Fruit fly (Drosophila melanogaster): ENCODE measurements around the gene CG31415.
A peak's percentile ranks its signal among the peaks of the same experiment; 100 is the strongest.

Gene CG31415

DNA sequence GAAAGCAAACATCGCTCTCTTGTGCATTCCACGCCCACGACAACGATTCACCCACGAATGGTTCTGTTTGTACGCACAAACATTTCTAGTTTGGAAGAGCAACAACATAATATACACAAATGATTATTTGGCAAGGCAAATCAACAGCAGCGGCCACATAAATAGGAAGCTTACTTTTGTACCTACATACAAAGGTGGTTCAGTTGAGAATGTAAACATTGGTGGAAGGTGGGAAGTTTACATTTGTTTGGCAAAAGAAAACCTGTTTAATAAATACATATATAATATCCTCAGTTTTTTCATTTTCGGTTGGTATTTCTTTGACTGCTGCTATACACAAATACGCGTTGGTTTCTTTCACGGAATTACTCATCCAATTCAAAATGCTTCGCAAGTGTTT lies 40.8 kb upstream of the CG31415 start (continued):
- TF ChIP-seq CG12071 (GFP tag; optimal IDR thresholded peaks at IDR 0.05), result peak; percentile 93
- TF ChIP-seq NC2α (GFP tag; optimal IDR thresholded peaks at IDR 0.05), result peak; percentile 72
- peak in 1 of 3 experiments; percentile 77 for TF ChIP-seq lola (GFP tag; optimal IDR thresholded peaks at IDR 0.05)
- TF ChIP-seq CG32532 (GFP tag; IDR thresholded peaks at IDR 0.05), result no peak
- TF ChIP-seq grn (GFP tag; optimal IDR thresholded peaks at IDR 0.05), result peak; percentile 50
- no peak for TF ChIP-seq al (GFP tag; IDR thresholded peaks at IDR 0.05)
- no peak for TF ChIP-seq CG5953 (GFP tag; IDR thresholded peaks at IDR 0.05)
- peak; percentile 80 for TF ChIP-seq wek (GFP tag; optimal IDR thresholded peaks at IDR 0.05)
- peak; percentile 93 for TF ChIP-seq CG7839 (tag; optimal IDR thresholded peaks at IDR 0.05)
- TF ChIP-seq CG14965 (GFP tag; optimal IDR thresholded peaks at IDR 0.05; ENCODE audit: borderline replicate concordance), result no peak
- peak; percentile 78 for TF ChIP-seq Abd-B (GFP tag; optimal IDR thresholded peaks at IDR 0.05)
- peak; percentile 78 for TF ChIP-seq fd102C (GFP tag; optimal IDR thresholded peaks at IDR 0.05)
- peak; percentile 70 for TF ChIP-seq tx (GFP tag; optimal IDR thresholded peaks at IDR 0.05)
- peak; percentile 92 for TF ChIP-seq CG8924 (tag; optimal IDR thresholded peaks at IDR 0.05)
- peak; percentile 86 for TF ChIP-seq CG15011 (GFP tag; optimal IDR thresholded peaks at IDR 0.05)
- TF ChIP-seq Ada2b (GFP tag; IDR thresholded peaks at IDR 0.05), result no peak
- TF ChIP-seq CG15601 (tag; optimal IDR thresholded peaks at IDR 0.05), result peak; percentile 85
- TF ChIP-seq jumu (GFP tag; optimal IDR thresholded peaks at IDR 0.05), result peak; percentile 76
- no peak for TF ChIP-seq Nf-YA (GFP tag; IDR thresholded peaks at IDR 0.05)
- peak in 1 of 2 experiments; percentile 94 for TF ChIP-seq Eip74EF (GFP tag; optimal IDR thresholded peaks at IDR 0.05)
- peak; percentile 55 for TF ChIP-seq CG4328 (GFP tag; optimal IDR thresholded peaks at IDR 0.05)
- no peak for TF ChIP-seq CG4404 (GFP tag; IDR thresholded peaks at IDR 0.05)
- peak; percentile 27 for TF ChIP-seq Nf-YC (tag; optimal IDR thresholded peaks at IDR 0.05)
- TF ChIP-seq Hr78 (GFP tag; optimal IDR thresholded peaks at IDR 0.05), result peak in 1 of 2 experiments; percentile 5
- no peak for TF ChIP-seq ara (GFP tag; IDR thresholded peaks at IDR 0.05)
- peak; percentile 85 for TF ChIP-seq ems (GFP tag; optimal IDR thresholded peaks at IDR 0.05)
- TF ChIP-seq hb (GFP tag; IDR thresholded peaks at IDR 0.05; ENCODE audit: partially characterized antibody), result no peak
- TF ChIP-seq gsb (GFP tag; IDR thresholded peaks at IDR 0.05), result no peak
- peak; percentile 90 for TF ChIP-seq Sox102F (GFP tag; optimal IDR thresholded peaks at IDR 0.05)
- TF ChIP-seq Usf (GFP tag; optimal IDR thresholded peaks at IDR 0.05), result peak; percentile 77
- TF ChIP-seq her (GFP tag; optimal IDR thresholded peaks at IDR 0.05), result peak; percentile 76
- TF ChIP-seq Ets97D (GFP tag; optimal IDR thresholded peaks at IDR 0.05), result peak; percentile 69
- no peak for TF ChIP-seq CG31224 (GFP tag; IDR thresholded peaks at IDR 0.05)
- TF ChIP-seq NK7.1 (GFP tag; optimal IDR thresholded peaks at IDR 0.05), result peak; percentile 82
- TF ChIP-seq CG3407 (GFP tag; optimal IDR thresholded peaks at IDR 0.05), result peak; percentile 82
- peak; percentile 82; the same call in 2 of the 3 replicates for TF ChIP-seq CG11093 (GFP tag; IDR thresholded peaks at IDR 0.05)
- peak; percentile 81 for TF ChIP-seq cwo (GFP tag; optimal IDR thresholded peaks at IDR 0.05)
- TF ChIP-seq CG18011 (GFP tag; optimal IDR thresholded peaks at IDR 0.05), result peak; percentile 76
- no peak for TF ChIP-seq dysf (GFP tag; IDR thresholded peaks at IDR 0.05)
- no peak for TF ChIP-seq dati (GFP tag; IDR thresholded peaks at IDR 0.05)
- TF ChIP-seq schlank (tag; optimal IDR thresholded peaks at IDR 0.05), result peak; percentile 82
- TF ChIP-seq CG43689 (GFP tag; IDR thresholded peaks at IDR 0.05), result no peak
- peak; percentile 78 for TF ChIP-seq CG1647 (GFP tag; optimal IDR thresholded peaks at IDR 0.05)
- TF ChIP-seq CG7372 (GFP tag; IDR thresholded peaks at IDR 0.05), result no peak
- TF ChIP-seq YL-1 (GFP tag; optimal IDR thresholded peaks at IDR 0.05), result peak; percentile 75
- peak; percentile 78 for TF ChIP-seq CG8281 (tag; optimal IDR thresholded peaks at IDR 0.05)
- TF ChIP-seq mirr (GFP tag; optimal IDR thresholded peaks at IDR 0.05), result peak; percentile 73
- TF ChIP-seq gem (tag; optimal IDR thresholded peaks at IDR 0.05), result peak; percentile 94
- peak; percentile 45 for TF ChIP-seq trh (GFP tag; optimal IDR thresholded peaks at IDR 0.05)
- peak; percentile 65 for TF ChIP-seq cato (GFP tag; optimal IDR thresholded peaks at IDR 0.05; ENCODE audit: borderline replicate concordance)
